Worm (Caenorhabditis elegans) whole organism, midembryonic: ENCODE measurements around the gene W02D7.6.
"Not testable (repeated sequence)": the region's sequence is repeated elsewhere in the genome, so short reads cannot be mapped to it uniquely, and the experiment has no call there.

ENCODE experiments used
- T22C8.4 ChIP-seq: fragments of 200-800 bp; sonication (Bioruptor generic); IDR thresholded peaks from 2 replicates; pipeline ENCODE4 v1.3.6; 2022; ENCODE audit warnings: missing genetic modification characterization, missing compliant biosample characterization
- cog-1 ChIP-seq: sonication (generic microtip); optimal IDR thresholded peaks from 2 replicates; lab custom pipeline; 2016; ENCODE audit warnings: missing genetic modification characterization, missing compliant biosample characterization
- flt-1 ChIP-seq: fragments of 200-800 bp; sonication (Bioruptor generic); IDR thresholded peaks from 2 replicates; pipeline ENCODE4 v1.3.6; 2022; ENCODE audit warnings: missing genetic modification characterization, missing compliant biosample characterization
- klf-2 ChIP-seq: fragments of 200-800 bp; sonication (Bioruptor generic); conservative IDR thresholded peaks from 2 replicates; pipeline ENCODE4 v1.3.6; 2022; ENCODE audit warnings: missing genetic modification reagents, missing genetic modification characterization, missing compliant biosample characterization
- med-1 ChIP-seq: sonication (generic microtip); optimal IDR thresholded peaks from 2 replicates; lab custom pipeline; 2017; ENCODE audit warnings: missing genetic modification characterization, mild to moderate bottlenecking, missing compliant biosample characterization, antibody characterized with exemption, missing genetic modification reagents; ENCODE audit not compliant: insufficient read depth
- ref-1 ChIP-seq: fragments of 200-800 bp; sonication (Bioruptor generic); conservative IDR thresholded peaks from 2 replicates; pipeline ENCODE4 v1.3.6; 2022; ENCODE audit warnings: missing genetic modification reagents, missing genetic modification characterization, missing compliant biosample characterization
- tab-1 ChIP-seq: fragments of 200-800 bp; sonication (Bioruptor generic); IDR thresholded peaks from 2 replicates; pipeline ENCODE4 v1.3.6; 2022; ENCODE audit warnings: missing genetic modification characterization, missing compliant biosample characterization
- ztf-23 ChIP-seq: fragments of 200-800 bp; sonication (Bioruptor generic); IDR thresholded peaks from 2 replicates; pipeline ENCODE4 v1.3.6; 2022; ENCODE audit warnings: missing genetic modification reagents, missing genetic modification characterization, missing compliant biosample characterization
- ztf-29 ChIP-seq: fragments of 200-800 bp; sonication (Bioruptor generic); IDR thresholded peaks from 2 replicates; pipeline ENCODE4 v1.3.6; 2022; ENCODE audit warnings: missing genetic modification reagents, missing genetic modification characterization, missing compliant biosample characterization

The W02D7.6 gene

DNA sequence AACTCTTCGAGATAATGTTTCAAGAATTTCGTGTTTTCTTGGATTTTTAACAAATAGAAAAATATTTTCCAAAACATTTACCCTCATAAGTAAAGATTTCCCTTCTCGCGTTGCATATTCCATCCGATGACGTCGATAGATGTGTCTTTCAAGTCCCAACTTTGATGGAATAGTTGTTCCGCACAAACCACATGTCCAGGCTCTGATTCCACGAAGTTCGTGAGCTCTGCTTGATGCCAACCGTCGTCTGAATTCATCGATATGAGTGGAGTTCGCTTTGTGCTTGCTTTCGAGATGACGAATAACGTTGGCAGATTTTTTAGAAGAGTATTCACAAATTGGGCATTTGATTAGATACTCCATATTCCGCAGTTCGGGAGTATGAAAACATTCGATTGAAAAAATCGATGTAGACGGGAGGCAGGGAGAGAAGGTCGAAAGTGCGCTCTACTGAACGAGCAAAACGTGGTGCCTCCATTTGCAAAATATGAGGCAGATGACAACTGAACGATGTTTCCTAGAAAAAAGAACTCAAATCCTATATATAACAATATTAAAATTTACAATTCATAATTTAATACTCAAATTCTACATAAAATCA lies at the start of gene W02D7.6:
W02D7.6 (minus strand) TSS at position 573 of the 601 bp plus-strand sequence.
- no peak for TF ChIP-seq ref-1 (GFP tag; lab: Robert Waterston, UW)
- TF ChIP-seq flt-1 (GFP tag; lab: Robert Waterston, UW), result 0 out of 2 replicates have a peak, but pooled peaks have one; percentile 40

DNA sequence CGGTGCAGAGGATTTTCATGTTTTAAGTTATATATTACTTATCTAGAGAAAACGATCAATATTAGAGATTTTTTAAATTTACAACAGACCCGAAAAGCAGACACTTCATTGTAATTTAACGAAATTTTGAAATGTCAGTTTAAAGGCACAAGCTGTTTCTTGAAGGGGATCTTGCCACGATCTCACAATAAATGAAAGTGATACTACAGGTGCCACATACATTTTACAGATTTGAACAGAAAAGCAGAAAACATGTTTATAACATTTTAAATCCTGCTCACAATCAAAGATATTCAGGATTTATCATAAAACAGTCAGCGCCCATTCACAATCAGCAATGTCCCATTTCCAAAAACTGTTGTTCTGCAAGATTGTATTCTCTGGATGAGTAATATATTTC lies 48.6 kb upstream of the W02D7.6 start:
- TF ChIP-seq tab-1 (no peak), T22C8.4 (GFP tag; lab: Robert Waterston, UW) (no peak), ref-1 (GFP tag; lab: Robert Waterston, UW) (no peak), cog-1 (no peak), med-1 (GFP tag; lab: Kevin White, UChicago) (no peak), ztf-29 (GFP tag; lab: Robert Waterston, UW) (no peak), flt-1 (GFP tag; lab: Robert Waterston, UW) (no peak), ztf-23 (GFP tag; lab: Robert Waterston, UW) (no peak), klf-2 (GFP tag; lab: Robert Waterston, UW) (no peak)

DNA sequence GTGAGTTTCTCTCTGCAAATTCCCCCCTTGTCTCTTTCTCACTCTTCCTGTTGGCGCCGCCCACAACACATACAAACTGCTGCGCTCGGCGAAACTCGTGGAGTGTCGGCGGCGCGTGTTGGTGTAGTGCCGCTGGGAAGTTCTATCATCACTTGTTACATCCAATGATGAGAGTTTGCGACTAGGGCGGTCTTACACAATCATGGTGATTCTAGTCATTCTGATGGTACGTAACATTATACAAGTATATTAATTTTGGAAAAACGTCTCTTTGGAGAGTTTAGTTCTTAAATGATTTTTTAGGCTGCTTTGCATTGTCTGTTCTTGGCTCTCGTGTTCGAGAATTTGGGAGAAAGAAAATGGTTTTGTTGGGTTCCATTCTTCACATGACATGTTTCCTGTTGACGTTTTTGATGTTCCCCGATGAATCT lies 47.7 kb upstream of the W02D7.6 start:
- TF ChIP-seq tab-1 (no peak), T22C8.4 (GFP tag; lab: Robert Waterston, UW) (no peak), flt-1 (GFP tag; lab: Robert Waterston, UW) (peak; percentile 48; the same call in 1 of the 2 replicates), ztf-23 (GFP tag; lab: Robert Waterston, UW) (peak; percentile 65; the same call in 1 of the 2 replicates), cog-1 (peak; percentile 72)

DNA sequence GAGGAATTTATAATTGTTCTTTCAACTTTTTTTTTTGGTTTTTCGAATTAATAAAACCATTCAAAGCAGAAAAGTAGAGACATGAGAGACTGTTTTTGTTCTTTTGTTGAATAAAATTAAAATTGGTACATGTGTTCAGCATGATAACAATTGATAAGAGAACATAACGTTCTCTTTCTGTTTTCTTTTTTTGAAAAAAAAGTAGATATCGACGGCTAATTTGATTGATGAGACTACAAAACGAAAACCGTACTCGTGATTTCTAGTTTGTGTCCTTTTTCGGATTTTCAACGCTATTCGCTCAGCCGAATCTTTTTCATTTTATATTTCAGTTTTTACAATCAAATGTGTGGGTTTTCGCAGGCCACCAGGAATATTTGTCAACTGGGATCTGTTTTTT lies 44.1 kb upstream of the W02D7.6 start, which contains the start of gene C08D8.1:
C08D8.1 (plus strand) TSS at position 324 of the 400 bp plus-strand sequence.
- TF ChIP-seq cog-1 (no peak), flt-1 (GFP tag; lab: Robert Waterston, UW) (no peak), ztf-29 (GFP tag; lab: Robert Waterston, UW) (no peak), med-1 (GFP tag; lab: Kevin White, UChicago) (no peak), ztf-23 (GFP tag; lab: Robert Waterston, UW) (no peak), T22C8.4 (GFP tag; lab: Robert Waterston, UW) (no peak), ref-1 (GFP tag; lab: Robert Waterston, UW) (no peak), tab-1 (no peak), klf-2 (GFP tag; lab: Robert Waterston, UW) (no peak)

DNA sequence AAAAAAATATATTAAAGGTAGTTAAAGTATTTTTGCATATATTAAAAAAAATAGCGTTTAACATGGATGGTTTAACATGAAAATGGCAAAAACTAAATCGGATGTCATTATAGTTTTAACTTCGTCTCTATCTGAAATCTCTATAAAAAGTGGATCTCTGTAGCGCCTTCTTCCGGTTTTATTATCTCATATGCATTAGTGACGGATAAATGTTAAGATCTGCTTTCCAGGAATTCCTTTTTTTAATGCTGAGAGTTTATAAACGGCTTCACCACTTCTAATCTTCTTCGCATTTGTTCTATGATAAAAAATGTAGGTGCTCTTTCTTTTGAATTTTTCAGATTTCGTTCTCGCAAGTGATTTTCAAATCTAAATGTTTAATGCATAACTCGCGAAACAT lies 41.1 kb upstream of the W02D7.6 start:
- TF ChIP-seq klf-2 (GFP tag; lab: Robert Waterston, UW), result no peak
- TF ChIP-seq T22C8.4 (GFP tag; lab: Robert Waterston, UW), result no peak
- no peak for TF ChIP-seq cog-1
- TF ChIP-seq tab-1, result no peak
- no peak for TF ChIP-seq ztf-23 (GFP tag; lab: Robert Waterston, UW)

DNA sequence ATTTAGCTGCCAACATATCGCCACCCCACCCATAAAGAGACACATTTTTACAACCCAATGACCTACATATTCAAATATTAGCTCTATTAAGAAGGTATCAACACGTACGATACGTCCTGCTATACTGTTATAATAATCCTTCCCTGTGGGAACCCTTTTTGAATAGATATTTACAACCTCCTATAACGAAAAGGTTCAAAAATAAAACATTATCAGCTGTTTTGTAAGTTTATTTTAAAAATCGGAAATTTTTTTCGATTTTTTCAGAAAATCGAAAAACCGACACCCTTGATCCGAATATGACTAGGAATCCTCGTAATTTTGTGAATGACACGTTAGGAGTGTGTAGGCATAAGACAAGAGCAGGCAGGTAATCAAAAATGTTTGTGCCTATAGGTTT lies 39.6 kb upstream of the W02D7.6 start, which contains the start of gene C08D8.7:
C08D8.7 (plus strand) TSS at position 301 of the 400 bp plus-strand sequence.
- TF ChIP-seq cog-1; ztf-29 (GFP tag; lab: Robert Waterston, UW); tab-1: not testable (repeated sequence)

DNA sequence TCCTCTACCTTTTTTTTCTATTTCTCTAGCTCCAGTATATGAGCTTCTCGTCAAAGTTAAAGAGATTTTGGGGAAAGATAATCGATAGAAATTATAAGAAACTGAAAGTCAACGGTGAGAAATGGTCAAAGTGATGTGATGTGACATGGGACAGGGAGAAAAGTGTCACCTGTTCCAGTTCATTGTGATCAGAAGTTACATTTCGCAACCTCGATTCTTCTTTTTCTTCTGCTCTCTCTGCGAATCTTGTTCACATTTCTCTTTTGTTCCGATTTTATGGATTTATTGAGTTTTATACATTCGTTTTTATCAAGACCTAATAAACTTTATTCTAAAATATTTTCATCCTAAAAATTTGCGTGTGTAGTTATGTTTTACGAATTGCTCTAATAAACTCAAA lies 34.3 kb upstream of the W02D7.6 start:
- TF ChIP-seq tab-1 (no peak), klf-2 (GFP tag; lab: Robert Waterston, UW) (no peak), ztf-23 (GFP tag; lab: Robert Waterston, UW) (no peak), cog-1 (no peak), T22C8.4 (GFP tag; lab: Robert Waterston, UW) (no peak), ztf-29 (GFP tag; lab: Robert Waterston, UW) (no peak), flt-1 (GFP tag; lab: Robert Waterston, UW) (no peak), ref-1 (GFP tag; lab: Robert Waterston, UW) (no peak), med-1 (GFP tag; lab: Kevin White, UChicago) (no peak)

DNA sequence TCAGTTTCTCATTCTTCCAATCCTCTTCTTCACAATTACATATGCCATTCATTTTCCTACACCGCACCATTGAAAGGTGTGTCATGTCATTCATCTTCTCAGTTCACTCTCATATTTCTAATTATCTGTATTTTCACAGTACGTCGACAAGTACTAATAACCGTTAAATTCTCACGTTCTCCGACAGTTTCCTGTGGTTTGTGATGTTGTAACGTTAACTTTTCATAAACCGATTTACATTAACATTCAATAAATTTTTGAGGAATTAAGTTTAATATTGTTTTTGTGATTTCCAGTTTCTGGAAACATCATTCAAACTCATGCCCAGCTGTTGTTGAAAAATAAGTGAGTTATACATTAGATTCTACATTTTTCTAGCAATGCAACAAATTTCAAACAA lies 33.1 kb upstream of the W02D7.6 start, which contains the start of gene tmd-2:
tmd-2 (plus strand) TSS at position 301 of the 400 bp plus-strand sequence.
- TF ChIP-seq cog-1 (no peak), ztf-23 (GFP tag; lab: Robert Waterston, UW) (no peak), T22C8.4 (GFP tag; lab: Robert Waterston, UW) (no peak), klf-2 (GFP tag; lab: Robert Waterston, UW) (no peak), flt-1 (GFP tag; lab: Robert Waterston, UW) (no peak), ref-1 (GFP tag; lab: Robert Waterston, UW) (no peak), med-1 (GFP tag; lab: Kevin White, UChicago) (no peak), ztf-29 (GFP tag; lab: Robert Waterston, UW) (no peak), tab-1 (no peak)

DNA sequence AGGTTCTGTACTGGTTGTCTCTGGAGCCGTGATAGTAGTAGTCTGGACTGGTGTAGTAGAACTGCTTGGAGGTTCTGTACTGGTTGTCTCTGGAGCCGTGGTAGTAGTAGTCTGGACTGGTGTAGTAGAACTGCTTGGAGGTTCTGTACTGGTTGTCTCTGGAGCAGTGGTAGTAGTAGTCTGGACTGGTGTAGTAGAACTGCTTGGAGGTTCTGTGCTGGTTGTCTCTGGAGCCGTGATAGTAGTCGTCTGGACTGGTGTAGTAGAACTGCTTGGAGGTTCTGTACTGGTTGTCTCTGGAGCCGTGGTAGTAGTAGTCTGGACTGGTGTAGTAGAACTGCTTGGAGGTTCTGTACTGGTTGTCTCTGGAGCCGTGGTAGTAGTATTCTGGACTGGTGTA lies 28.1 kb upstream of the W02D7.6 start:
- TF ChIP-seq flt-1 (GFP tag; lab: Robert Waterston, UW) (0 out of 2 replicates have a peak, but pooled peaks have one; percentile 57), ref-1 (GFP tag; lab: Robert Waterston, UW) (0 out of 2 replicates have a peak, but pooled peaks have one; percentile 30)

DNA sequence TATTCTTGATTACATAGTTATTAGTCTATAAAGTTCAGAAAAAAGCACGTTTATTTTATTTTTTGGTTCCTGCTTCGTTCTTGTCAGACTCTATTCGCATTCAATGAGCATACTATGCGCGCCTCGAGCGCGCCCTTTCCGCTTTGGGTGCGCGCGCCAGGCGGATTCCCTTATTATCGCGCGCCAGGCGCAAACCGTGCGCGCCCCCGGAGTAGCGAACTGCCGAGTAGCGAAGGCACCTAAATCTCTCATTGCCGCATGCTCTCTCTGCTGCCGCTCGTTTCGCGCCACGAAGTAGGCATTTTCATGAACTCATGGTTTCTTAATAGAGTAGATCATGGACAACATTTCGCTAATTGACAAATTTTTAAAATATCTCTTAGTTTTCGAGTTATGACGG lies 25.8 kb upstream of the W02D7.6 start:
- TF ChIP-seq ztf-29 (GFP tag; lab: Robert Waterston, UW) (no peak), tab-1 (no peak), flt-1 (GFP tag; lab: Robert Waterston, UW) (no peak), ztf-23 (GFP tag; lab: Robert Waterston, UW) (no peak), cog-1 (no peak), ref-1 (GFP tag; lab: Robert Waterston, UW) (no peak), T22C8.4 (GFP tag; lab: Robert Waterston, UW) (no peak), med-1 (GFP tag; lab: Kevin White, UChicago) (no peak), klf-2 (GFP tag; lab: Robert Waterston, UW) (no peak)
